Worm (Caenorhabditis elegans) whole organism, L4 larva: ENCODE data around the gene rbm-42.

Source experiments
- D1046.2 ChIP-seq: fragments of 200-800 bp; sonication (Bioruptor generic); IDR thresholded peaks from 2 replicates; pipeline ENCODE4 v1.3.6; 2022; ENCODE audit warnings: missing genetic modification characterization, missing compliant biosample characterization
- F37D6.2 ChIP-seq: sonication (generic microtip); optimal IDR thresholded peaks from 2 replicates; lab custom pipeline; 2016; ENCODE audit warnings: mild to moderate bottlenecking, missing genetic modification characterization, missing compliant biosample characterization
- F44E2.7 ChIP-seq: fragments of 200-800 bp; sonication (Bioruptor generic); IDR thresholded peaks from 2 replicates; pipeline ENCODE4 v2.1.2; 2022; ENCODE audit warnings: missing genetic modification characterization, missing compliant biosample characterization
- F49E8.2 ChIP-seq: sonication (generic microtip); optimal IDR thresholded peaks from 2 replicates; lab custom pipeline; 2016; ENCODE audit warnings: missing compliant biosample characterization, mild to moderate bottlenecking, missing genetic modification characterization, borderline replicate concordance
- T26A8.4 ChIP-seq: fragments of 200-800 bp; sonication (Bioruptor generic); IDR thresholded peaks from 2 replicates; pipeline ENCODE4 v1.3.6; 2022; ENCODE audit warnings: missing genetic modification characterization, missing compliant biosample characterization
- Y105C5A.15 ChIP-seq: fragments of 200-800 bp; sonication (Bioruptor generic); IDR thresholded peaks from 2 replicates; pipeline ENCODE4 v1.3.6; 2022; ENCODE audit warnings: missing genetic modification characterization, missing compliant biosample characterization
- Y48G9A.11 ChIP-seq: fragments of 200-800 bp; sonication (Bioruptor generic); IDR thresholded peaks from 2 replicates; pipeline ENCODE4 v1.3.6; 2022; ENCODE audit warnings: missing genetic modification reagents, missing genetic modification characterization, missing compliant biosample characterization
- Y75B8A.6 ChIP-seq: fragments of 200-800 bp; sonication (Bioruptor generic); IDR thresholded peaks from 2 replicates; pipeline ENCODE4 v1.3.6; 2022; ENCODE audit warnings: missing genetic modification reagents, missing genetic modification characterization, missing compliant biosample characterization
- ZK337.2 ChIP-seq: fragments of 200-800 bp; sonication (Bioruptor generic); IDR thresholded peaks from 2 replicates; pipeline ENCODE4 v1.3.6; 2022; ENCODE audit warnings: missing genetic modification reagents, missing genetic modification characterization, missing compliant biosample characterization
- aha-1 ChIP-seq: fragments of 150-350 bp; peaks from one replicate; lab custom pipeline; 2014; ENCODE audit warnings: missing biosample characterization, missing genetic modification characterization
- ama-1 ChIP-seq: fragments of 150-350 bp; optimal IDR thresholded peaks from 2 replicates; lab custom pipeline; 2014; ENCODE audit warnings: inconsistent platforms, mixed read lengths
- arid-1 ChIP-seq: fragments of 200-800 bp; sonication (Bioruptor generic); conservative IDR thresholded peaks from 2 replicates; pipeline ENCODE4 v1.3.6; 2022; ENCODE audit warnings: missing genetic modification reagents, missing genetic modification characterization, missing compliant biosample characterization
- ceh-20 ChIP-seq: fragments of 200-800 bp; sonication (Bioruptor generic); IDR thresholded peaks from 2 replicates; pipeline ENCODE4 v1.3.6; 2022; ENCODE audit warnings: missing genetic modification reagents, missing genetic modification characterization, missing compliant biosample characterization
- ces-1 ChIP-seq: fragments of 150-350 bp; sonication (generic microtip); optimal IDR thresholded peaks from 4 replicates; lab custom pipeline; 2014; ENCODE audit warnings: missing biosample characterization, missing genetic modification reagents, missing genetic modification characterization
- cey-2 ChIP-seq: sonication (generic microtip); optimal IDR thresholded peaks from 3 replicates; lab custom pipeline; 2017; ENCODE audit warnings: missing genetic modification characterization, mild to moderate bottlenecking, missing compliant biosample characterization, antibody characterized with exemption, borderline replicate concordance; ENCODE audit not compliant: insufficient read depth
- daf-19 ChIP-seq: fragments of 200-800 bp; sonication (Bioruptor generic); conservative IDR thresholded peaks from 2 replicates; pipeline ENCODE4 v1.3.6; 2022; ENCODE audit warnings: missing genetic modification characterization, missing compliant biosample characterization
- daf-8 ChIP-seq: fragments of 200-800 bp; sonication (Bioruptor generic); IDR thresholded peaks from 2 replicates; pipeline ENCODE4 v1.3.6; 2022; ENCODE audit warnings: missing genetic modification characterization, missing compliant biosample characterization
- dmd-6 ChIP-seq: fragments of 200-800 bp; sonication (Bioruptor generic); IDR thresholded peaks from 2 replicates; pipeline ENCODE4 v1.3.6; 2022; ENCODE audit warnings: missing genetic modification reagents, missing genetic modification characterization, missing compliant biosample characterization
- dmd-9 ChIP-seq: fragments of 200-800 bp; sonication (Bioruptor generic); IDR thresholded peaks from 2 replicates; pipeline ENCODE4 v1.3.6; 2022; ENCODE audit warnings: missing genetic modification reagents, missing genetic modification characterization, missing compliant biosample characterization
- dpl-1 ChIP-seq: fragments of 150-350 bp; optimal IDR thresholded peaks from 2 replicates; lab custom pipeline; 2014; ENCODE audit warnings: missing biosample characterization, missing genetic modification reagents, missing genetic modification characterization
- egl-27 ChIP-seq: sonication (generic microtip); optimal IDR thresholded peaks from 3 replicates; lab custom pipeline; 2017; ENCODE audit warnings: missing biosample characterization, missing genetic modification reagents, missing genetic modification characterization
- egl-43 ChIP-seq: fragments of 200-800 bp; sonication (Bioruptor generic); IDR thresholded peaks from 2 replicates; pipeline ENCODE4 v1.3.6; 2022; ENCODE audit warnings: missing genetic modification reagents, missing genetic modification characterization, missing compliant biosample characterization
- hlh-30 ChIP-seq: sonication (generic microtip); optimal IDR thresholded peaks from 2 replicates; lab custom pipeline; 2017; ENCODE audit warnings: antibody characterized with exemption, mild to moderate bottlenecking, missing genetic modification characterization, missing compliant biosample characterization; ENCODE audit not compliant: insufficient read depth
- jun-1 ChIP-seq: fragments of 150-350 bp; optimal IDR thresholded peaks from 2 replicates; lab custom pipeline; 2014; ENCODE audit warnings: missing biosample characterization, missing genetic modification reagents, missing genetic modification characterization
- lim-7 ChIP-seq: fragments of 200-800 bp; sonication (Bioruptor generic); IDR thresholded peaks from 2 replicates; pipeline ENCODE4 v1.3.6; 2022; ENCODE audit warnings: missing genetic modification characterization, missing compliant biosample characterization
- lin-1 ChIP-seq: fragments of 200-800 bp; sonication (Bioruptor generic); IDR thresholded peaks from 2 replicates; pipeline ENCODE4 v1.3.6; 2022; ENCODE audit warnings: missing genetic modification reagents, missing genetic modification characterization, missing compliant biosample characterization
- lin-13 ChIP-seq: fragments of 150-350 bp; optimal IDR thresholded peaks from 2 replicates; lab custom pipeline; 2014; ENCODE audit warnings: missing biosample characterization, missing genetic modification reagents, missing genetic modification characterization
- lin-15B ChIP-seq: fragments of 150-350 bp; sonication (generic microtip); optimal IDR thresholded peaks from 3 replicates; lab custom pipeline; 2014; ENCODE audit warnings: missing biosample characterization, missing genetic modification characterization
- lin-29 ChIP-seq: fragments of 200-800 bp; sonication (Bioruptor generic); IDR thresholded peaks from 2 replicates; pipeline ENCODE4 v1.3.6; 2022; ENCODE audit warnings: missing genetic modification reagents, missing genetic modification characterization, missing compliant biosample characterization
- lir-3 ChIP-seq: sonication (generic microtip); optimal IDR thresholded peaks from 2 replicates; lab custom pipeline; 2016; ENCODE audit warnings: mild to moderate bottlenecking, missing genetic modification characterization, missing compliant biosample characterization
- lsy-2 ChIP-seq, 2 experiments: fragments of 150-350 bp in 1 of 2; sonication (generic microtip) in 1 of 2; optimal IDR thresholded peaks; 2 replicates each; lab custom pipeline; 2014 to 2017; ENCODE audit warnings: missing biosample characterization in 2 of 2, missing genetic modification characterization in 2 of 2
- madf-5 ChIP-seq, 2 experiments: fragments of 200-800 bp; sonication (Bioruptor generic); IDR thresholded peaks; 2 replicates each; pipeline ENCODE4 v1.3.6; 2022; ENCODE audit warnings: missing compliant biosample characterization in 2 of 2, missing genetic modification characterization in 2 of 2
- madf-9 ChIP-seq: fragments of 200-800 bp; sonication (Bioruptor generic); conservative IDR thresholded peaks from 2 replicates; pipeline ENCODE4 v1.3.6; 2022; ENCODE audit warnings: missing genetic modification reagents, missing genetic modification characterization, missing compliant biosample characterization
- nhr-10 ChIP-seq: fragments of 150-350 bp; optimal IDR thresholded peaks from 2 replicates; lab custom pipeline; 2014; ENCODE audit warnings: missing biosample characterization, missing genetic modification characterization
- nhr-102 ChIP-seq: sonication (generic microtip); optimal IDR thresholded peaks from 2 replicates; lab custom pipeline; 2016; ENCODE audit warnings: mild to moderate bottlenecking, missing genetic modification characterization, moderate library complexity, missing compliant biosample characterization
- nhr-237 ChIP-seq: sonication (generic microtip); optimal IDR thresholded peaks from 2 replicates; lab custom pipeline; 2017; ENCODE audit warnings: missing biosample characterization, missing genetic modification characterization
- nhr-41 ChIP-seq: fragments of 200-800 bp; sonication (Bioruptor generic); IDR thresholded peaks from 2 replicates; pipeline ENCODE4 v1.3.6; 2022; ENCODE audit warnings: missing genetic modification reagents, missing genetic modification characterization, missing compliant biosample characterization
- nhr-48 ChIP-seq: sonication (generic microtip); optimal IDR thresholded peaks from 2 replicates; lab custom pipeline; 2016; ENCODE audit warnings: mild to moderate bottlenecking, missing genetic modification characterization, missing compliant biosample characterization
- nhr-6 ChIP-seq: fragments of 150-350 bp; optimal IDR thresholded peaks from 2 replicates; lab custom pipeline; 2014; ENCODE audit warnings: missing biosample characterization, missing genetic modification characterization
- nhr-76 ChIP-seq: fragments of 150-350 bp; optimal IDR thresholded peaks from 2 replicates; lab custom pipeline; 2014; ENCODE audit warnings: missing biosample characterization, missing genetic modification characterization
- nhr-77 ChIP-seq: fragments of 150-350 bp; optimal IDR thresholded peaks from 2 replicates; lab custom pipeline; 2014; ENCODE audit warnings: missing biosample characterization, missing genetic modification characterization
- pha-4 ChIP-seq, 2 experiments: fragments of 150-350 bp in 1 of 2; fragments of 200-800 bp in 1 of 2; sonication (Bioruptor generic) in 1 of 2; IDR thresholded peaks in 1 of 2; optimal IDR thresholded peaks in 1 of 2; 2 replicates each; pipeline versions ENCODE4 v1.3.6 to Lab custom; 2014 to 2022; ENCODE audit warnings: missing genetic modification characterization in 2 of 2, missing genetic modification reagents in 2 of 2, missing biosample characterization in 1 of 2, missing compliant biosample characterization in 1 of 2
- php-3 ChIP-seq: fragments of 200-800 bp; sonication (Bioruptor generic); IDR thresholded peaks from 2 replicates; pipeline ENCODE4 v1.3.6; 2022; ENCODE audit warnings: missing genetic modification reagents, missing genetic modification characterization, missing compliant biosample characterization
- skn-1 ChIP-seq: fragments of 150-350 bp; optimal IDR thresholded peaks from 2 replicates; lab custom pipeline; 2014; ENCODE audit warnings: missing biosample characterization, missing genetic modification characterization
- snpc-1.2 ChIP-seq: fragments of 200-800 bp; sonication (Bioruptor generic); IDR thresholded peaks from 2 replicates; pipeline ENCODE4 v1.3.6; 2022; ENCODE audit warnings: missing genetic modification reagents, missing genetic modification characterization, missing compliant biosample characterization
- snpc-4 ChIP-seq: fragments of 150-350 bp; optimal IDR thresholded peaks from 2 replicates; lab custom pipeline; 2014; ENCODE audit warnings: missing biosample characterization, missing genetic modification characterization
- unc-62 ChIP-seq, 3 experiments: fragments of 150-350 bp in 1 of 3; sonication (generic microtip); optimal IDR thresholded peaks in 2 of 3; peaks in 1 of 3; 1 replicate in 1 of 3; 2 replicates in 2 of 3; lab custom pipeline; 2014 to 2017; ENCODE audit warnings: missing biosample characterization in 3 of 3, missing genetic modification characterization in 3 of 3, missing genetic modification reagents in 3 of 3, missing genotype in 1 of 3
- vab-7 ChIP-seq: fragments of 200-800 bp; sonication (Bioruptor generic); IDR thresholded peaks from 2 replicates; pipeline ENCODE4 v1.3.6; 2022; ENCODE audit warnings: missing genetic modification reagents, missing genetic modification characterization, missing compliant biosample characterization
- zag-1 ChIP-seq: fragments of 150-350 bp; optimal IDR thresholded peaks from 2 replicates; lab custom pipeline; 2014; ENCODE audit warnings: missing biosample characterization, missing genetic modification characterization
- ztf-11 ChIP-seq: fragments of 150-350 bp; optimal IDR thresholded peaks from 2 replicates; lab custom pipeline; 2014; ENCODE audit warnings: missing biosample characterization, missing genetic modification characterization

Gene rbm-42

ce11 chrIII:5172470-5172869, 19.4 kb upstream of the rbm-42 start, which contains the start of gene K10D2.5 (continued):
- peak; percentile 54 for TF ChIP-seq lin-1
- TF ChIP-seq snpc-1.2 (GFP tag; lab: Robert Waterston, UW): peak; percentile 75
- peak; percentile 89 for TF ChIP-seq arid-1 (GFP tag; lab: Robert Waterston, UW)
- peak; percentile 97 for TF ChIP-seq dmd-9 (GFP tag; lab: Robert Waterston, UW)
- TF ChIP-seq nhr-102 (tag; lab: Kevin White, UChicago): peak; percentile 53
- TF ChIP-seq lim-7 (GFP tag; lab: Robert Waterston, UW): peak; percentile 58; the same call in 1 of the 2 replicates
- no peak for TF ChIP-seq zag-1 (tag; lab: Kevin White, UChicago)
- peak; percentile 93 for TF ChIP-seq ceh-20 (GFP tag; lab: Robert Waterston, UW)
- peak; percentile 87 for TF ChIP-seq nhr-77
- peak; percentile 83 for TF ChIP-seq egl-43 (GFP tag; lab: Robert Waterston, UW)
- no peak for TF ChIP-seq skn-1
- TF ChIP-seq Y75B8A.6 (GFP tag; lab: Robert Waterston, UW): peak; percentile 62; the same call in 1 of the 2 replicates
- peak; percentile 90 for TF ChIP-seq lin-15B (tag; lab: Kevin White, UChicago)
- TF ChIP-seq unc-62 (GFP tag; optimal IDR thresholded peaks at IDR 0.05 in 1 of 2; lab: Kevin White, UChicago): peak in 1 of 2 experiments; percentile 91
- TF ChIP-seq unc-62 (tag; optimal IDR thresholded peaks at IDR 0.05; lab: Kevin White, UChicago): no peak
- peak; percentile 93 for TF ChIP-seq Y48G9A.11 (GFP tag; lab: Robert Waterston, UW)
- TF ChIP-seq daf-19: 0 out of 2 replicates have a peak, but pooled peaks have one; percentile 55
- no peak for TF ChIP-seq daf-8 (GFP tag; lab: Robert Waterston, UW)
- no peak for TF ChIP-seq ztf-11 (tag; lab: Kevin White, UChicago)
- TF ChIP-seq php-3 (GFP tag; lab: Robert Waterston, UW): peak; percentile 62
- TF ChIP-seq lin-13: peak; percentile 95
- TF ChIP-seq F44E2.7 (GFP tag; lab: Robert Waterston, UW): no peak
- TF ChIP-seq aha-1 (tag; lab: Kevin White, UChicago): peak; percentile 85
- TF ChIP-seq dmd-6 (GFP tag; lab: Robert Waterston, UW): peak; percentile 91
- no peak for TF ChIP-seq pha-4 (GFP tag; IDR thresholded peaks at IDR 0.05; lab: Robert Waterston, UW)
- peak; percentile 60 for TF ChIP-seq pha-4 (tag; optimal IDR thresholded peaks at IDR 0.05; lab: Kevin White, UChicago)
- TF ChIP-seq T26A8.4: peak; percentile 80
- TF ChIP-seq madf-9: peak; percentile 96
- no peak for TF ChIP-seq nhr-10
- peak; percentile 88 for TF ChIP-seq dpl-1 (GFP tag; lab: Kevin White, UChicago)
- peak; percentile 97 for TF ChIP-seq madf-5 (GFP tag; IDR thresholded peaks at IDR 0.05; lab: Robert Waterston, UW)
- peak; percentile 91 for TF ChIP-seq vab-7 (GFP tag; lab: Robert Waterston, UW)
- TF ChIP-seq F49E8.2: peak; percentile 82
- no peak for TF ChIP-seq nhr-76 (tag; lab: Kevin White, UChicago)
- TF ChIP-seq Y105C5A.15: peak; percentile 87; the same call in 1 of the 2 replicates
- peak; percentile 72 to 92 for TF ChIP-seq lsy-2 (tag; optimal IDR thresholded peaks at IDR 0.05; lab: Kevin White, UChicago)
- TF ChIP-seq nhr-48 (tag; lab: Kevin White, UChicago): no peak
- TF ChIP-seq F37D6.2: peak; percentile 86
- TF ChIP-seq lin-29 (GFP tag; lab: Robert Waterston, UW): peak; percentile 55; the same call in 1 of the 2 replicates
- TF ChIP-seq egl-27 (tag; lab: Kevin White, UChicago): no peak
- 0 out of 2 replicates have a peak, but pooled peaks have one; percentile 12 for TF ChIP-seq nhr-41 (GFP tag; lab: Robert Waterston, UW)
- no peak for TF ChIP-seq cey-2 (tag; lab: Kevin White, UChicago)
- peak; percentile 88 for TF ChIP-seq nhr-6 (tag; lab: Kevin White, UChicago)
- no peak for TF ChIP-seq snpc-4 (tag; lab: Kevin White, UChicago)
- TF ChIP-seq ces-1 (GFP tag; lab: Kevin White, UChicago): peak; percentile 17
- no peak for TF ChIP-seq ama-1
- TF ChIP-seq lir-3 (tag; lab: Kevin White, UChicago): peak; percentile 4
- peak; percentile 95 for TF ChIP-seq D1046.2
- no peak for TF ChIP-seq nhr-237 (tag; lab: Kevin White, UChicago)
- no peak for TF ChIP-seq jun-1 (tag; lab: Kevin White, UChicago)
- peak; percentile 99 for TF ChIP-seq ZK337.2
- TF ChIP-seq hlh-30: peak; percentile 71
